Fruit fly (Drosophila melanogaster) whole organism, pupa: ENCODE data around the gene PAN3.

ENCODE experiments used
- CG10348 ChIP-seq: fragments of 200-800 bp; sonication (Bioruptor generic); IDR thresholded peaks from 2 replicates; pipeline ENCODE4 v1.3.6; 2022; ENCODE audit warnings: missing biosample characterization, missing genetic modification characterization
- CG12605 ChIP-seq: fragments of 200-800 bp; sonication (Bioruptor generic); IDR thresholded peaks from 2 replicates; pipeline ENCODE4 v1.3.6; 2022; ENCODE audit warnings: missing biosample characterization, missing genetic modification characterization
- CG13204 ChIP-seq: fragments of 200-800 bp; sonication (Bioruptor generic); optimal IDR thresholded peaks from 2 replicates; lab custom pipeline; 2018; ENCODE audit warnings: missing biosample characterization, mild to moderate bottlenecking, missing genetic modification characterization, moderate library complexity
- CG14655 ChIP-seq: fragments of 200-800 bp; sonication (Bioruptor generic); optimal IDR thresholded peaks from 3 replicates; lab custom pipeline; 2017; ENCODE audit warnings: mild to moderate bottlenecking, missing biosample characterization, missing genetic modification reagents, missing genetic modification characterization
- CG15710 ChIP-seq: fragments of 200-800 bp; sonication (Bioruptor generic); optimal IDR thresholded peaks from 2 replicates; lab custom pipeline; 2018; ENCODE audit warnings: missing biosample characterization, mild to moderate bottlenecking, missing genetic modification characterization, moderate library complexity
- CG17806 ChIP-seq: fragments of 200-800 bp; sonication (Bioruptor generic); optimal IDR thresholded peaks from 2 replicates; lab custom pipeline; 2018; ENCODE audit warnings: missing biosample characterization, mild to moderate bottlenecking, missing genetic modification characterization, moderate library complexity
- CG32121 ChIP-seq: fragments of 200-800 bp; sonication (Bioruptor generic); IDR thresholded peaks from 2 replicates; pipeline ENCODE4 v1.3.6; 2022; ENCODE audit warnings: missing biosample characterization, missing genetic modification characterization
- CG34367 ChIP-seq: fragments of 200-800 bp; sonication (Bioruptor generic); optimal IDR thresholded peaks from 2 replicates; lab custom pipeline; 2018; ENCODE audit warnings: missing biosample characterization, mild to moderate bottlenecking, missing genetic modification characterization
- CG4496 ChIP-seq: fragments of 200-800 bp; sonication (Bioruptor generic); IDR thresholded peaks from 3 replicates; pipeline ENCODE4 v1.3.6; 2022; ENCODE audit warnings: missing biosample characterization, missing genetic modification characterization
- CG8159 ChIP-seq: fragments of 200-800 bp; sonication (Bioruptor generic); optimal IDR thresholded peaks from 3 replicates; lab custom pipeline; 2018; ENCODE audit warnings: missing biosample characterization, mild to moderate bottlenecking, missing genetic modification characterization, moderate library complexity
- CG8301 ChIP-seq: fragments of 200-800 bp; sonication (Bioruptor generic); optimal IDR thresholded peaks from 2 replicates; lab custom pipeline; 2018; ENCODE audit warnings: missing biosample characterization, mild to moderate bottlenecking, missing genetic modification characterization
- CG9948 ChIP-seq: fragments of 200-800 bp; sonication (Bioruptor generic); optimal IDR thresholded peaks from 2 replicates; lab custom pipeline; 2018; ENCODE audit warnings: missing biosample characterization, mild to moderate bottlenecking, missing genetic modification characterization, moderate library complexity
- D1 ChIP-seq: fragments of 200-800 bp; sonication (Bioruptor generic); optimal IDR thresholded peaks from 2 replicates; lab custom pipeline; 2018; ENCODE audit warnings: missing biosample characterization, mild to moderate bottlenecking, missing genetic modification characterization, moderate library complexity
- EcR ChIP-seq: fragments of 200-800 bp; sonication (Bioruptor generic); optimal IDR thresholded peaks from 3 replicates; lab custom pipeline; 2019; ENCODE audit warnings: missing biosample characterization, missing genetic modification characterization, mild to moderate bottlenecking, moderate library complexity, missing genetic modification reagents
- Ets98B ChIP-seq: fragments of 200-800 bp; sonication (Bioruptor generic); IDR thresholded peaks from 2 replicates; pipeline ENCODE4 v1.3.6; 2022; ENCODE audit warnings: missing biosample characterization, missing genetic modification characterization
- Pif1A ChIP-seq: fragments of 200-800 bp; sonication (Bioruptor generic); optimal IDR thresholded peaks from 3 replicates; lab custom pipeline; 2016; ENCODE audit warnings: missing biosample characterization, missing genetic modification characterization
- Pif1B ChIP-seq: fragments of 200-800 bp; sonication (Bioruptor generic); optimal IDR thresholded peaks from 3 replicates; lab custom pipeline; 2016; ENCODE audit warnings: missing biosample characterization, missing genetic modification characterization
- Snoo ChIP-seq: fragments of 200-800 bp; sonication (Bioruptor generic); optimal IDR thresholded peaks from 3 replicates; lab custom pipeline; 2017; ENCODE audit warnings: missing biosample characterization, mild to moderate bottlenecking, missing genetic modification characterization, inconsistent platforms
- fd96Ca ChIP-seq: fragments of 200-800 bp; sonication (Bioruptor generic); IDR thresholded peaks from 3 replicates; pipeline ENCODE4 v1.3.6; 2022; ENCODE audit warnings: missing biosample characterization, missing genetic modification characterization
- gl ChIP-seq: fragments of 200-800 bp; sonication (Bioruptor generic); optimal IDR thresholded peaks from 2 replicates; lab custom pipeline; 2018; ENCODE audit warnings: missing biosample characterization, mild to moderate bottlenecking, missing genetic modification characterization
- rn ChIP-seq: fragments of 200-800 bp; sonication (Bioruptor generic); IDR thresholded peaks from 2 replicates; pipeline ENCODE4 v1.3.6; 2022; ENCODE audit warnings: missing biosample characterization, missing genetic modification characterization

Gene PAN3

dm6 chr3L:3069774-3070173 lies 1.2 kb upstream of the PAN3 start:
- TF ChIP-seq CG10348 (GFP tag; lab: Robert Waterston, UW) (no peak), EcR (GFP tag; lab: Kevin White, UChicago) (peak; percentile 4), CG12605 (GFP tag; lab: Robert Waterston, UW) (no peak), Pif1B (no peak), Pif1A (GFP tag; lab: Kevin White, UChicago) (no peak), CG34367 (tag; lab: Kevin White, UChicago) (no peak), CG14655 (GFP tag; lab: Kevin White, UChicago) (no peak), CG32121 (GFP tag; lab: Robert Waterston, UW) (no peak)
- TF ChIP-seq, all 21 proteins: peak for 1

DNA sequence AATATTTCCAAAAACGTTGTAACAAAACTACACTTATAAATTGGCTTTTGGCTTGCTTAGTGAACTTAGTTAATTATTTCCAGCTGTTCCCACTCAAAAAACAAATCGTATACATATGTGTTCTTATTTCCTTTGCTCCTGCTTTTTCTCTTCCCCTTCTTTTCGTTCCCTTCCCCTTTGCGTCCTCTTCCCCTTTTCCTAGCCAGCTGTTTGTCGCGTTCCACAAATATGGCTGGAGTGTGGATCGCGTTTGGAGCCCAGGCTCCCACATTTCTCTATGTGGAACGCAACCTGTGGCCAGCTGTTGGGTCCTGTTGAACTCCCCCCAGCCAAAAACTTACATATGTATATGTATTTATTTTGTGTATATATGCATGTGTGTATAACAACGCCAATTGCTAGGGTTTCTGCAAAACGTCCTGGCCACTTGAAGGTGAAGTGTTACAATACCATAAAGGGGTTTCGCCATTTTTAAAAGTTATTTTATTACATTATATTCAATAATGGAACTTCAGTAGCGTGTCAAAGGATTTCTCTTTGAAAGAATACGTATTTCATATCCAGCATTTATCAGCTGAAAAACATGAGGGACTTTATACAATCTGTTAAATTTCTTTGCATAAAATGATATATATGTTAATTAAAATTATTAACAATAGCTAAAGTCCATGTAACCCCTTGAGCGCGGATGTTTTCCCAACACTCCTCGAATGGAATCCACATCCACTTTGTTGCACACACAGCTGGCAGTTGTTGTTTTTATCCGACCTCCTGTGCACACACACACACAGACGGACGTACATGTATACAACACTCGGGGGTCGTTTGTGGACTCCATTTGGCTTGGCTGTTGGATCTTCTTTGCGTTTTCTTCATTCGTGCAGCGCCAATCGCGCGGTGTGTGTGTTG lies 996 bp downstream of the PAN3 start:
- TF ChIP-seq fd96Ca (GFP tag; lab: Robert Waterston, UW), result no peak; the same call in 2 of the 3 replicates
- peak; percentile 58 for TF ChIP-seq CG17806 (tag; lab: Kevin White, UChicago)
- TF ChIP-seq CG15710 (tag; lab: Kevin White, UChicago), result peak; percentile 19
- TF ChIP-seq CG13204 (GFP tag; lab: Kevin White, UChicago), result peak; percentile 19
- TF ChIP-seq CG32121 (GFP tag; lab: Robert Waterston, UW), result no peak
- TF ChIP-seq CG12605 (GFP tag; lab: Robert Waterston, UW), result 0 out of 2 replicates have a peak, but pooled peaks have one; percentile 27
- no peak for TF ChIP-seq rn (GFP tag; lab: Robert Waterston, UW)
- peak; percentile 14 for TF ChIP-seq CG8301
- no peak; the same call in 1 of the 2 replicates for TF ChIP-seq Ets98B (GFP tag; lab: Robert Waterston, UW)
- TF ChIP-seq D1 (tag; lab: Kevin White, UChicago), result peak; percentile 61
- TF ChIP-seq Pif1A (GFP tag; lab: Kevin White, UChicago), result peak; percentile 48
- TF ChIP-seq CG8159 (tag; lab: Kevin White, UChicago), result peak; percentile 51
- TF ChIP-seq CG34367 (tag; lab: Kevin White, UChicago), result peak; percentile 16
- TF ChIP-seq CG9948 (tag; lab: Kevin White, UChicago), result peak; percentile 69
- TF ChIP-seq CG14655 (GFP tag; lab: Kevin White, UChicago), result peak; percentile 48
- no peak for TF ChIP-seq CG10348 (GFP tag; lab: Robert Waterston, UW)
- TF ChIP-seq CG4496 (GFP tag; lab: Robert Waterston, UW), result no peak
- no peak for TF ChIP-seq Snoo (tag; lab: Kevin White, UChicago)
- TF ChIP-seq Pif1B, result peak; percentile 25
- no peak for TF ChIP-seq EcR (GFP tag; lab: Kevin White, UChicago)
- TF ChIP-seq gl, result no peak

DNA sequence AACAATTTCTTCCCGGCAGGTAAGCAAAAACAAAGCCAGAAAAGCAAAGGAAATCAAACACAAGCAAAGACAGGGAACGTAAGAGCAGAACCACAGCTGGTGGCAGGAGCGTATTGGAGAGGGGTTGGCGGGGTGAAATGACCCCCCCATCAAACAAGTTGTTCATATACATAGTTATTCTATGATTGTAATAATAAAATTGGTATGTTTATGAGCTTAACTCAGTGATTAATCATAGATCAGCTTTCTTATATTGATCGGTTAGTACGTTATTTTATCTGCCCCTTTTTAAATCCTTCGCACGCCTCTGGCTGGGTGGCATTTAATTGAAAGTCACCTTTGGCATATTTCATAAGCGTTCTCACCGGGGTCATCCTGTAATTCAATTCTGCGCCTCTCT lies 2.5 kb downstream of the PAN3 start:
- TF ChIP-seq CG17806 (tag; lab: Kevin White, UChicago) (peak; percentile 53), CG9948 (tag; lab: Kevin White, UChicago) (peak; percentile 55), Pif1A (GFP tag; lab: Kevin White, UChicago) (peak; percentile 39), rn (GFP tag; lab: Robert Waterston, UW) (no peak), EcR (GFP tag; lab: Kevin White, UChicago) (peak; percentile 37), CG8301 (peak; percentile 47), Ets98B (GFP tag; lab: Robert Waterston, UW) (no peak), CG10348 (GFP tag; lab: Robert Waterston, UW) (no peak), Snoo (tag; lab: Kevin White, UChicago) (peak; percentile 4), CG4496 (GFP tag; lab: Robert Waterston, UW) (no peak), fd96Ca (GFP tag; lab: Robert Waterston, UW) (no peak), CG15710 (tag; lab: Kevin White, UChicago) (peak; percentile 59), CG8159 (tag; lab: Kevin White, UChicago) (peak; percentile 68), CG14655 (GFP tag; lab: Kevin White, UChicago) (peak; percentile 50), Pif1B (peak; percentile 6), CG32121 (GFP tag; lab: Robert Waterston, UW) (no peak)
- TF ChIP-seq, all 21 proteins: peak for 10

- TF ChIP-seq CG17806 (tag; lab: Kevin White, UChicago) (peak; percentile 50), EcR (GFP tag; lab: Kevin White, UChicago) (no peak), Ets98B (GFP tag; lab: Robert Waterston, UW) (no peak), CG10348 (GFP tag; lab: Robert Waterston, UW) (no peak), CG8159 (tag; lab: Kevin White, UChicago) (peak; percentile 62), D1 (tag; lab: Kevin White, UChicago) (no peak), CG15710 (tag; lab: Kevin White, UChicago) (peak; percentile 29), CG4496 (GFP tag; lab: Robert Waterston, UW) (no peak), gl (no peak), rn (GFP tag; lab: Robert Waterston, UW) (no peak), fd96Ca (GFP tag; lab: Robert Waterston, UW) (no peak), CG32121 (GFP tag; lab: Robert Waterston, UW) (no peak), Pif1B (peak; percentile 51), CG8301 (peak; percentile 58), Pif1A (GFP tag; lab: Kevin White, UChicago) (peak; percentile 43), CG9948 (tag; lab: Kevin White, UChicago) (peak; percentile 65), CG14655 (GFP tag; lab: Kevin White, UChicago) (peak; percentile 78), CG12605 (GFP tag; lab: Robert Waterston, UW) (no peak), CG34367 (tag; lab: Kevin White, UChicago) (no peak), Snoo (tag; lab: Kevin White, UChicago) (peak; percentile 51), CG13204 (GFP tag; lab: Kevin White, UChicago) (no peak)
Observed at dm6 chr3L:3074380-3074779, 3.4 kb downstream of the PAN3 start.
